Worm (Caenorhabditis elegans) whole organism, young adult: ENCODE measurements around the gene F08A7.1.

Experiments used
- ama-1 ChIP-seq, 3 experiments: fragments of 150-350 bp in 1 of 3; sonication (generic microtip) in 2 of 3; optimal IDR thresholded peaks; 2 replicates each; lab custom pipeline; 2014 to 2018; ENCODE audit warnings: missing biosample characterization in 2 of 3, missing genetic modification characterization in 2 of 3, missing genetic modification reagents in 2 of 3
- ccch-3 ChIP-seq: fragments of 200-800 bp; sonication (Bioruptor generic); optimal IDR thresholded peaks from 2 replicates; lab custom pipeline; 2018; ENCODE audit warnings: mild to moderate bottlenecking, missing genetic modification characterization, missing compliant biosample characterization
- ceh-40 ChIP-seq: fragments of 200-800 bp; sonication (Bioruptor generic); IDR thresholded peaks from 2 replicates; pipeline ENCODE4 v1.3.6; 2022; ENCODE audit warnings: missing genetic modification characterization, missing compliant biosample characterization
- dpl-1 ChIP-seq: fragments of 150-350 bp; optimal IDR thresholded peaks from 2 replicates; lab custom pipeline; 2014; ENCODE audit warnings: missing biosample characterization, missing genetic modification reagents, missing genetic modification characterization
- ets-4 ChIP-seq: fragments of 200-800 bp; sonication (Bioruptor generic); optimal IDR thresholded peaks from 2 replicates; lab custom pipeline; 2018; ENCODE audit warnings: mild to moderate bottlenecking, missing genetic modification characterization, missing compliant biosample characterization
- fkh-3 ChIP-seq: sonication (generic microtip); optimal IDR thresholded peaks from 2 replicates; lab custom pipeline; 2016; ENCODE audit warnings: mild to moderate bottlenecking, missing genetic modification characterization, missing compliant biosample characterization
- pha-4 ChIP-seq: fragments of 150-350 bp; sonication (generic microtip); optimal IDR thresholded peaks from 2 replicates; lab custom pipeline; 2014; ENCODE audit warnings: missing biosample characterization, missing genetic modification reagents, missing genetic modification characterization
- repo-1 ChIP-seq: sonication (generic microtip); optimal IDR thresholded peaks from 2 replicates; lab custom pipeline; 2017; ENCODE audit warnings: mild to moderate bottlenecking, missing genetic modification characterization, missing compliant biosample characterization
- rpc-1 ChIP-seq, 2 experiments: fragments of 150-350 bp in 1 of 2; sonication (generic microtip) in 1 of 2; optimal IDR thresholded peaks; 2 replicates each; lab custom pipeline; 2014 to 2018; ENCODE audit warnings: missing biosample characterization in 1 of 2, missing genetic modification characterization in 1 of 2, missing genetic modification reagents in 1 of 2, missing genotype in 1 of 2
- sea-2 ChIP-seq: fragments of 200-800 bp; sonication (Bioruptor generic); IDR thresholded peaks from 2 replicates; pipeline ENCODE4 v1.3.6; 2022; ENCODE audit warnings: missing genetic modification characterization, missing compliant biosample characterization
- snpc-3.4 ChIP-seq: sonication (generic microtip); optimal IDR thresholded peaks from 2 replicates; lab custom pipeline; 2017; ENCODE audit warnings: missing genetic modification characterization, mild to moderate bottlenecking, missing compliant biosample characterization, antibody characterized with exemption, moderate library complexity, missing genotype, missing genetic modification reagents
- ztf-6 ChIP-seq: fragments of 200-800 bp; sonication (Bioruptor generic); IDR thresholded peaks from 2 replicates; pipeline ENCODE4 v1.3.6; 2022; ENCODE audit warnings: missing genetic modification reagents, missing genetic modification characterization, missing compliant biosample characterization

DNA sequence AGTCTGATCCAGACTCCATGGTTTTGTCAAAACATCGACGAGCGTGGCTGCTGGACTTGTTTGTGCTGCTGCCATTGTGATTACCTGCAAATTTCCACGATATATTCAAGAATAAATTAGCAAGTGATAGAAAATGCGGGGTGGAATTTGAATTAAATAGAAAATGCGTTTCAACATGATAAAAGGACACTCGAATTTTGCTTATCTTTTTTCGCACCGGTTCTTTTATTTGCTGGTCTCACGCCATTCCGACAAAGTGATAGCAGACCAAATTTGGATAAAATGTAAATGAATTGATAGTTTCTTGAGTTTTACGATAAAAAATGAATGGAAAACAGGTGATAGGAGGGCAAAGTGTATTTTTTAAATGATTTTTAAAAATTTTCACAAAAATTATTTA, 26.9 kb downstream of the F08A7.1 start, which contains the start of gene elo-2:
- no peak for TF ChIP-seq pha-4 (tag; lab: Kevin White, UChicago)
- TF ChIP-seq ama-1 (optimal IDR thresholded peaks at IDR 0.05; lab: Kevin White, UChicago): no peak
- no peak for TF ChIP-seq ama-1 (GFP tag; optimal IDR thresholded peaks at IDR 0.05; lab: Kevin White, UChicago)
- no peak for TF ChIP-seq sea-2 (GFP tag; lab: Robert Waterston, UW)
- TF ChIP-seq ztf-6 (GFP tag; lab: Robert Waterston, UW): no peak
- TF ChIP-seq rpc-1 (optimal IDR thresholded peaks at IDR 0.05; lab: Kevin White, UChicago): no peak
- no peak for TF ChIP-seq rpc-1 (tag; optimal IDR thresholded peaks at IDR 0.05; lab: Kevin White, UChicago)
- TF ChIP-seq ceh-40 (GFP tag; lab: Robert Waterston, UW): no peak
- no peak for TF ChIP-seq repo-1
- TF ChIP-seq ets-4: no peak
- TF ChIP-seq dpl-1 (GFP tag; lab: Kevin White, UChicago): no peak
- no peak for TF ChIP-seq ccch-3 (GFP tag; lab: Kevin White, UChicago)
- TF ChIP-seq snpc-3.4 (tag; lab: Kevin White, UChicago): no peak
- no peak for TF ChIP-seq fkh-3
